2 fruit fly cellular contexts compared by ENCODE assay signal in the genomic region with DNA sequence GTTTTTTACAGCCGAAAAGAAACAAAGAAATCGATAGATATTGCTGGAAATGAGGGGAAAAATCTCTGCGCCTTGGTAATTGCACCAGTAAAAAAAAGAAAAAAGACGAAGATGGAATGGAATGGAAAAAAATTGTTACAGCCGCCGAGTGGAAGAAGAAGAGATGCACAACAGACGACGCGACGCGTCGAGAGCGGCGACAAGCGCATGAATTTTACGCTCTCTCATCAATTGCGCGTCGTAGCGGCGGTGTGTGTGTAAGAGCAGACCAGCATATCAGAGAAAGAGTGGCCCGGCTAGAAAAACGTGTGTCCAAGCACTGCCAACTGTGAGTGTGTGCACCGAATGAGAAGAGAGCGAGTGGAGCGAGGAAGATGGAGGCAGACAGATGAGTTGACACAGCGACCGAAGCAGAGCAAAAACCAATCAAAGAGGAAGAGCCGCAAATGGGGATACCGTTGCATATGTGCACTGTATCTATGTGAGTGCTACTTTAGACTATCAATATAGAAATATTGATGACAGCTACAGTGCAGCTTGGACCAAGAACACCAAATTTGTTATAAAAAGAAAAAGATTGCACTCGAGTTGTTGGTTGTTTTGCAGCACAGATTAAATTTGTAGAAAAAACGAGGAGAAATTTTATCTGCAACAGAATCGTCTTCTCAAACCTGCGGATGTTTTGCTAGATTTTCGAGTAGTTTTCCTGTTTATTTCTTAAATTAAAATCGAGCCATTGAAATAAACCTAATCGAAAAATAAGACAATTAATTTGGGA.
A peak's percentile ranks its signal among the peaks of the same experiment; 100 is the strongest.
TF ChIP-seq lines count a peak whose summit lies in the region.

No protein-coding gene starts in this region.

TF ChIP-seq in whole organism, embryonic, 481 proteins besides CTCF, POLR2A, EP300 and RAD21 (continued from another document and continues in another):
- TF ChIP-seq cg (GFP tag; optimal IDR thresholded peaks at IDR 0.05; lab: Kevin White, UChicago) (peak; percentile 88), her (GFP tag; optimal IDR thresholded peaks at IDR 0.05; lab: Kevin White, UChicago) (no peak), danr (GFP tag; IDR thresholded peaks at IDR 0.05; lab: Robert Waterston, UW) (no peak), nau (GFP tag; optimal IDR thresholded peaks at IDR 0.05; lab: Kevin White, UChicago) (no peak), tgo (GFP tag; IDR thresholded peaks at IDR 0.05; lab: Robert Waterston, UW) (no peak), CG7745 (tag; optimal IDR thresholded peaks at IDR 0.05; lab: Kevin White, UChicago) (no peak), CG4328 (GFP tag; optimal IDR thresholded peaks at IDR 0.05; lab: Kevin White, UChicago) (no peak), peb (GFP tag; IDR thresholded peaks at IDR 0.05; lab: Robert Waterston, UW) (no peak), CG7963 (GFP tag; IDR thresholded peaks at IDR 0.05; lab: Robert Waterston, UW; ENCODE audit: partially characterized antibody) (no peak), CG16863 (GFP tag; optimal IDR thresholded peaks at IDR 0.05; lab: Kevin White, UChicago) (peak; percentile 32), CG13287 (GFP tag; IDR thresholded peaks at IDR 0.05; lab: Robert Waterston, UW; ENCODE audit: partially characterized antibody) (peak; percentile 62), CG10431 (GFP tag; optimal IDR thresholded peaks at IDR 0.05; lab: Kevin White, UChicago) (no peak), H2.0 (GFP tag; IDR thresholded peaks at IDR 0.05; lab: Robert Waterston, UW) (no peak), tap (tag; optimal IDR thresholded peaks at IDR 0.05; lab: Kevin White, UChicago) (no peak), grn (GFP tag; optimal IDR thresholded peaks at IDR 0.05; lab: Kevin White, UChicago) (no peak), Doc2 (GFP tag; IDR thresholded peaks at IDR 0.05; lab: Robert Waterston, UW) (no peak), CG6683 (GFP tag; optimal IDR thresholded peaks at IDR 0.05; lab: Kevin White, UChicago) (no peak), CG10267 (tag; optimal IDR thresholded peaks at IDR 0.05; lab: Kevin White, UChicago) (no peak), ab (GFP tag; optimal IDR thresholded peaks at IDR 0.05; lab: Kevin White, UChicago) (no peak), disco-r (GFP tag; optimal IDR thresholded peaks at IDR 0.05; lab: Kevin White, UChicago) (no peak), lola (GFP tag; optimal IDR thresholded peaks at IDR 0.05; lab: Kevin White, UChicago) (no peak), Mes4 (GFP tag; optimal IDR thresholded peaks at IDR 0.05; lab: Kevin White, UChicago) (no peak), CG3281 (GFP tag; optimal IDR thresholded peaks at IDR 0.05; lab: Kevin White, UChicago) (no peak), HLH4C (GFP tag; IDR thresholded peaks at IDR 0.05; lab: Robert Waterston, UW; ENCODE audit: partially characterized antibody) (no peak), CG13296 (GFP tag; optimal IDR thresholded peaks at IDR 0.05; lab: Kevin White, UChicago) (no peak), gsb-n (tag; optimal IDR thresholded peaks at IDR 0.05; lab: Kevin White, UChicago) (peak; percentile 60), sug (tag; optimal IDR thresholded peaks at IDR 0.05; lab: Kevin White, UChicago) (no peak), CG7271 (tag; optimal IDR thresholded peaks at IDR 0.05; lab: Kevin White, UChicago) (no peak), otp (GFP tag; IDR thresholded peaks at IDR 0.05; lab: Robert Waterston, UW) (no peak), CG43689 (GFP tag; IDR thresholded peaks at IDR 0.05; lab: Robert Waterston, UW) (no peak), CrebB (tag; optimal IDR thresholded peaks at IDR 0.05; lab: Kevin White, UChicago) (no peak), crp (GFP tag; optimal IDR thresholded peaks at IDR 0.05; lab: Kevin White, UChicago) (no peak), fd96Cb (tag; optimal IDR thresholded peaks at IDR 0.05; lab: Kevin White, UChicago) (no peak), Lim3 (GFP tag; IDR thresholded peaks at IDR 0.05; lab: Robert Waterston, UW) (no peak), CG9797 (GFP tag; optimal IDR thresholded peaks at IDR 0.05; lab: Kevin White, UChicago) (no peak), CG2120 (GFP tag; optimal IDR thresholded peaks at IDR 0.05; lab: Kevin White, UChicago) (no peak), CG6791 (GFP tag; IDR thresholded peaks at IDR 0.05; lab: Robert Waterston, UW; ENCODE audit: partially characterized antibody) (no peak), twi (tag; optimal IDR thresholded peaks at IDR 0.05; lab: Kevin White, UChicago) (no peak), CG2202 (tag; optimal IDR thresholded peaks at IDR 0.05; lab: Kevin White, UChicago) (no peak), CG8944 (GFP tag; optimal IDR thresholded peaks at IDR 0.05; lab: Kevin White, UChicago) (peak; percentile 10), rib (GFP tag; IDR thresholded peaks at IDR 0.05; lab: Robert Waterston, UW) (no peak), chif (GFP tag; optimal IDR thresholded peaks at IDR 0.05; lab: Kevin White, UChicago) (no peak), CG7357 (GFP tag; IDR thresholded peaks at IDR 0.05; lab: Robert Waterston, UW) (no peak), CG13624 (GFP tag; optimal IDR thresholded peaks at IDR 0.05; lab: Kevin White, UChicago) (peak; percentile 13), CG15269 (tag; optimal IDR thresholded peaks at IDR 0.05; lab: Kevin White, UChicago) (no peak), kni (GFP tag; optimal IDR thresholded peaks at IDR 0.05; lab: Kevin White, UChicago) (peak; percentile 94), Trl (optimal IDR thresholded peaks at IDR 0.05; lab: Kevin White, UChicago) (peak; percentile 95 to 97), Trl (GFP tag; optimal IDR thresholded peaks at IDR 0.05; lab: Kevin White, UChicago) (peak; percentile 31), C15 (GFP tag; IDR thresholded peaks at IDR 0.05; lab: Robert Waterston, UW) (no peak), CG7556 (GFP tag; optimal IDR thresholded peaks at IDR 0.05; lab: Kevin White, UChicago) (peak; percentile 22), ind (GFP tag; optimal IDR thresholded peaks at IDR 0.05; lab: Kevin White, UChicago) (no peak), ash1 (GFP tag; optimal IDR thresholded peaks at IDR 0.05; lab: Kevin White, UChicago) (no peak), ac (GFP tag; optimal IDR thresholded peaks at IDR 0.05; lab: Kevin White, UChicago) (no peak), CG3163 (GFP tag; optimal IDR thresholded peaks at IDR 0.05; lab: Kevin White, UChicago) (peak; percentile 87), CG18011 (GFP tag; optimal IDR thresholded peaks at IDR 0.05; lab: Kevin White, UChicago) (no peak), CG31365 (tag; optimal IDR thresholded peaks at IDR 0.05; lab: Kevin White, UChicago) (no peak), Ada2b (GFP tag; IDR thresholded peaks at IDR 0.05; lab: Robert Waterston, UW) (no peak), CG1233 (GFP tag; optimal IDR thresholded peaks at IDR 0.05; lab: Kevin White, UChicago) (no peak), croc (GFP tag; conservative IDR thresholded peaks at IDR 0.05; lab: Robert Waterston, UW) (no peak), bbx (GFP tag; IDR thresholded peaks at IDR 0.05; lab: Robert Waterston, UW; ENCODE audit: partially characterized antibody) (peak; percentile 10; the same call in 1 of the 2 replicates), CG17612 (GFP tag; IDR thresholded peaks at IDR 0.05; lab: Robert Waterston, UW) (no peak), CG32532 (GFP tag; IDR thresholded peaks at IDR 0.05; lab: Robert Waterston, UW) (peak; percentile 31; the same call in 1 of the 2 replicates), crc (GFP tag; optimal IDR thresholded peaks at IDR 0.05; lab: Kevin White, UChicago) (no peak), CG12299 (tag; optimal IDR thresholded peaks at IDR 0.05; lab: Kevin White, UChicago) (no peak)

TF ChIP-seq in whole organism, prepupa, 60 proteins besides CTCF, POLR2A, EP300 and RAD21 (continued from another document):
- TF ChIP-seq CG8119 (GFP tag; IDR thresholded peaks at IDR 0.05; lab: Robert Waterston, UW) (peak; percentile 71), dac (GFP tag; optimal IDR thresholded peaks at IDR 0.05; lab: Kevin White, UChicago) (peak; percentile 61), CG7368 (GFP tag; optimal IDR thresholded peaks at IDR 0.05; lab: Kevin White, UChicago) (peak; percentile 34)
